Worm (Caenorhabditis elegans) whole organism, L4/young adult: Measurements from ENCODE around the gene Y105C5B.25.

Source experiments
- W03F9.2 ChIP-seq: fragments of 150-350 bp; optimal IDR thresholded peaks from 2 replicates; lab custom pipeline; 2014; ENCODE audit warnings: missing biosample characterization, missing genetic modification characterization
- dao-5 ChIP-seq: sonication (generic microtip); optimal IDR thresholded peaks from 2 replicates; lab custom pipeline; 2016; ENCODE audit warnings: missing genotype, missing genetic modification characterization, moderate library complexity, missing compliant biosample characterization
- him-1 ChIP-seq: sonication (generic microtip); optimal IDR thresholded peaks from 2 replicates; lab custom pipeline; 2016; ENCODE audit warnings: missing genotype, missing genetic modification reagents, missing genetic modification characterization, missing compliant biosample characterization

- TF ChIP-seq him-1 (tag; lab: Kevin White, UChicago) (no peak), W03F9.2 (no peak), dao-5 (tag; lab: Kevin White, UChicago) (no peak)
These were observed 29.9 kb upstream of the Y105C5B.25 start for ce11 chrIV:16176808-16177207.
